Worm (Caenorhabditis elegans) whole organism, L3 larva: ENCODE results near the gene R10E9.3.
A peak's percentile ranks its signal among the peaks of the same experiment; 100 is the strongest.

Source experiments
- ama-1 ChIP-seq: fragments of 150-350 bp; optimal IDR thresholded peaks from 2 replicates; lab custom pipeline; 2018
- nhr-12 ChIP-seq: fragments of 150-350 bp; optimal IDR thresholded peaks from 2 replicates; lab custom pipeline; 2014; ENCODE audit warnings: missing biosample characterization, missing genetic modification characterization
- nhr-25 ChIP-seq: sonication (generic microtip); optimal IDR thresholded peaks from 2 replicates; lab custom pipeline; 2017; ENCODE audit warnings: missing biosample characterization, missing genetic modification characterization
- nhr-76 ChIP-seq: fragments of 150-350 bp; sonication (generic microtip); optimal IDR thresholded peaks from 5 replicates; lab custom pipeline; 2014; ENCODE audit warnings: missing biosample characterization, missing genetic modification characterization
- pha-4 ChIP-seq: fragments of 150-350 bp; optimal IDR thresholded peaks from 2 replicates; lab custom pipeline; 2014; ENCODE audit warnings: missing biosample characterization, missing genetic modification reagents, missing genetic modification characterization
- sea-2 ChIP-seq: fragments of 150-350 bp; sonication (generic microtip); optimal IDR thresholded peaks from 4 replicates; lab custom pipeline; 2014; ENCODE audit warnings: missing biosample characterization, missing genetic modification reagents, missing genetic modification characterization
- skn-1 ChIP-seq: fragments of 150-350 bp; optimal IDR thresholded peaks from 2 replicates; lab custom pipeline; 2014; ENCODE audit warnings: missing biosample characterization, missing genetic modification characterization

- TF ChIP-seq sea-2 (GFP tag; lab: Kevin White, UChicago) (no peak), ama-1 (no peak), nhr-76 (tag; lab: Kevin White, UChicago) (no peak), pha-4 (tag; lab: Kevin White, UChicago) (peak; percentile 84), skn-1 (tag; lab: Kevin White, UChicago) (no peak), nhr-12 (no peak), nhr-25 (tag; lab: Kevin White, UChicago) (no peak)
Measured at ce11 chrIII:3975008-3975407, 15.0 kb downstream of the R10E9.3 start.
